Fruit fly (Drosophila melanogaster) whole organism, embryonic: ENCODE measurements around the gene maca.

Source experiments
- Asciz ChIP-seq: fragments of 200-800 bp; sonication (Bioruptor generic); optimal IDR thresholded peaks from 2 replicates; lab custom pipeline; 2017; ENCODE audit warnings: missing biosample characterization, mild to moderate bottlenecking, missing genetic modification characterization, missing genetic modification reagents
- Awh ChIP-seq: fragments of 200-800 bp; sonication (Bioruptor generic); IDR thresholded peaks from 2 replicates; pipeline ENCODE4, ENCODE4 v1.3.6; 2022; ENCODE audit warnings: missing biosample characterization, missing genetic modification characterization
- CG10959 ChIP-seq: fragments of 200-800 bp; sonication (Bioruptor generic); IDR thresholded peaks from 2 replicates; pipeline ENCODE4 v1.3.6; 2022; ENCODE audit warnings: missing biosample characterization, missing genetic modification characterization
- CG11398 ChIP-seq: fragments of 200-800 bp; sonication (Bioruptor generic); optimal IDR thresholded peaks from 2 replicates; lab custom pipeline; 2016; ENCODE audit warnings: missing biosample characterization, missing genetic modification characterization
- CG14710 ChIP-seq: fragments of 200-800 bp; sonication (Bioruptor generic); optimal IDR thresholded peaks from 3 replicates; lab custom pipeline; 2019; ENCODE audit warnings: missing biosample characterization, mild to moderate bottlenecking, missing genetic modification characterization, moderate library complexity
- CG15514 ChIP-seq: fragments of 200-800 bp; sonication (Bioruptor generic); optimal IDR thresholded peaks from 3 replicates; lab custom pipeline; 2017; ENCODE audit warnings: missing biosample characterization, missing genetic modification characterization, mild to moderate bottlenecking, moderate library complexity, missing genetic modification reagents
- CG17568 ChIP-seq: fragments of 200-800 bp; sonication (Bioruptor generic); optimal IDR thresholded peaks from 2 replicates; lab custom pipeline; 2018; ENCODE audit warnings: missing biosample characterization, mild to moderate bottlenecking, missing genetic modification characterization, moderate library complexity
- CG17829 ChIP-seq: fragments of 200-800 bp; optimal IDR thresholded peaks from 2 replicates; lab custom pipeline; 2019; ENCODE audit warnings: missing biosample characterization, mild to moderate bottlenecking, missing genetic modification characterization, moderate library complexity
- CG18619 ChIP-seq: fragments of 200-800 bp; sonication (Bioruptor generic); optimal IDR thresholded peaks from 3 replicates; lab custom pipeline; 2017; ENCODE audit warnings: missing biosample characterization, mild to moderate bottlenecking, missing genetic modification characterization
- CG34422 ChIP-seq: fragments of 200-800 bp; sonication (Bioruptor generic); IDR thresholded peaks from 3 replicates; pipeline ENCODE4 v1.3.6; 2022; ENCODE audit warnings: missing biosample characterization, missing genetic modification characterization
- CG3838 ChIP-seq: fragments of 200-800 bp; sonication (Bioruptor generic); optimal IDR thresholded peaks from 3 replicates; lab custom pipeline; 2016; ENCODE audit warnings: missing biosample characterization, missing genetic modification characterization
- CG4617 ChIP-seq: fragments of 200-800 bp; sonication (Bioruptor generic); optimal IDR thresholded peaks from 3 replicates; lab custom pipeline; 2016; ENCODE audit warnings: missing biosample characterization, missing genetic modification characterization, borderline replicate concordance
- CG6791 ChIP-seq: fragments of 200-800 bp; sonication (Bioruptor generic); IDR thresholded peaks from 3 replicates; pipeline ENCODE4 v1.3.6; 2022; ENCODE audit warnings: missing biosample characterization, missing genetic modification characterization; ENCODE audit not compliant: partially characterized antibody
- CG7987 ChIP-seq: fragments of 200-800 bp; sonication (Bioruptor generic); optimal IDR thresholded peaks from 2 replicates; lab custom pipeline; 2018; ENCODE audit warnings: missing biosample characterization, mild to moderate bottlenecking, missing genetic modification characterization, moderate library complexity
- CG8478 ChIP-seq: fragments of >200 bp; optimal IDR thresholded peaks from 2 replicates; lab custom pipeline; 2018
- CG8944 ChIP-seq: fragments of 200-800 bp; sonication (Bioruptor generic); optimal IDR thresholded peaks from 3 replicates; lab custom pipeline; 2016; ENCODE audit warnings: missing biosample characterization, missing genetic modification characterization
- CG9797 ChIP-seq: fragments of 200-800 bp; sonication (Bioruptor generic); optimal IDR thresholded peaks from 3 replicates; lab custom pipeline; 2018; ENCODE audit warnings: missing biosample characterization, mild to moderate bottlenecking, missing genetic modification characterization
- CHES-1-like ChIP-seq: fragments of 200-800 bp; sonication (Bioruptor generic); optimal IDR thresholded peaks from 2 replicates; lab custom pipeline; 2016; ENCODE audit warnings: missing biosample characterization, missing genetic modification characterization
- CoRest ChIP-seq: fragments of 200-800 bp; sonication (Bioruptor generic); optimal IDR thresholded peaks from 3 replicates; lab custom pipeline; 2018; ENCODE audit warnings: missing biosample characterization, mild to moderate bottlenecking, missing genetic modification characterization, moderate library complexity
- D19A ChIP-seq: fragments of 200-800 bp; optimal IDR thresholded peaks from 3 replicates; lab custom pipeline; 2019; ENCODE audit warnings: missing biosample characterization, mild to moderate bottlenecking, missing genetic modification characterization, moderate library complexity
- Dll ChIP-seq: fragments of 200-800 bp; sonication (Bioruptor generic); IDR thresholded peaks from 4 replicates; pipeline ENCODE4 v1.3.6; 2022; ENCODE audit warnings: missing biosample characterization, missing genetic modification characterization; ENCODE audit not compliant: partially characterized antibody
- Dp ChIP-seq: fragments of 200-800 bp; sonication (Bioruptor generic); optimal IDR thresholded peaks from 2 replicates; lab custom pipeline; 2018; ENCODE audit warnings: missing biosample characterization, mild to moderate bottlenecking, missing genetic modification characterization, moderate library complexity
- E2f2 ChIP-seq: fragments of 200-800 bp; sonication (Bioruptor generic); IDR thresholded peaks from 2 replicates; pipeline ENCODE4 v1.3.6; 2022; ENCODE audit warnings: missing biosample characterization, missing genetic modification characterization
- Ets65A ChIP-seq: fragments of 200-800 bp; sonication (Bioruptor generic); peaks from one replicate; lab custom pipeline; 2016; ENCODE audit warnings: missing biosample characterization, missing genetic modification characterization
- HLHmδ ChIP-seq: fragments of 200-800 bp; sonication (Bioruptor generic); optimal IDR thresholded peaks from 2 replicates; lab custom pipeline; 2018; ENCODE audit warnings: missing biosample characterization, mild to moderate bottlenecking, missing genetic modification characterization, moderate library complexity
- Hand ChIP-seq: fragments of 200-800 bp; sonication (Bioruptor generic); optimal IDR thresholded peaks from 2 replicates; lab custom pipeline; 2017; ENCODE audit warnings: mild to moderate bottlenecking, missing biosample characterization, missing genetic modification reagents, missing genetic modification characterization
- MBD-R2 ChIP-seq: fragments of 200-800 bp; sonication (Bioruptor generic); IDR thresholded peaks from 2 replicates; pipeline ENCODE4 v1.3.6; 2022; ENCODE audit warnings: missing biosample characterization, missing genetic modification characterization
- Oaz ChIP-seq: fragments of 200-800 bp; sonication (Bioruptor generic); IDR thresholded peaks from 2 replicates; pipeline ENCODE4 v1.3.6; 2022; ENCODE audit warnings: missing biosample characterization, missing genetic modification characterization
- Side ChIP-seq: fragments of 200-800 bp; sonication (Bioruptor generic); optimal IDR thresholded peaks from 2 replicates; lab custom pipeline; 2016; ENCODE audit warnings: missing biosample characterization, missing genetic modification characterization
- Six4 ChIP-seq: fragments of 200-800 bp; sonication (Bioruptor generic); optimal IDR thresholded peaks from 2 replicates; lab custom pipeline; 2016; ENCODE audit warnings: missing biosample characterization, missing genetic modification characterization
- Xrp1 ChIP-seq: fragments of 200-800 bp; sonication (Bioruptor generic); IDR thresholded peaks from 2 replicates; pipeline ENCODE4 v1.3.6; 2022; ENCODE audit warnings: missing biosample characterization, missing genetic modification characterization
- YL-1 ChIP-seq: fragments of 200-800 bp; sonication (Bioruptor generic); optimal IDR thresholded peaks from 3 replicates; lab custom pipeline; 2017; ENCODE audit warnings: missing biosample characterization, mild to moderate bottlenecking, missing genetic modification characterization
- amos ChIP-seq: fragments of 200-800 bp; sonication (Bioruptor generic); IDR thresholded peaks from 2 replicates; pipeline ENCODE4 v1.3.6; 2022; ENCODE audit warnings: missing biosample characterization, missing genetic modification characterization; ENCODE audit not compliant: partially characterized antibody
- ato ChIP-seq: fragments of 200-800 bp; sonication (Bioruptor generic); IDR thresholded peaks from 2 replicates; pipeline ENCODE4 v1.3.6; 2022; ENCODE audit warnings: missing biosample characterization, missing genetic modification characterization; ENCODE audit not compliant: partially characterized antibody
- en ChIP-seq: fragments of 200-800 bp; sonication (Bioruptor generic); optimal IDR thresholded peaks from 2 replicates; lab custom pipeline; 2016; ENCODE audit warnings: missing biosample characterization, missing genetic modification characterization
- fru ChIP-seq: fragments of >200 bp; optimal IDR thresholded peaks from 2 replicates; lab custom pipeline; 2017
- gcm ChIP-seq: fragments of 200-800 bp; sonication (Bioruptor generic); optimal IDR thresholded peaks from 2 replicates; lab custom pipeline; 2019; ENCODE audit warnings: missing biosample characterization, mild to moderate bottlenecking, missing genetic modification characterization, moderate library complexity
- gfzf ChIP-seq: fragments of 200-800 bp; sonication (Bioruptor generic); optimal IDR thresholded peaks from 2 replicates; lab custom pipeline; 2016; ENCODE audit warnings: missing biosample characterization, mild to moderate bottlenecking, missing genetic modification characterization, moderate library complexity
- insv ChIP-seq, 2 experiments: fragments of 200-800 bp; sonication (Bioruptor generic); optimal IDR thresholded peaks; 3 replicates each; lab custom pipeline; 2016 to 2018; ENCODE audit warnings: missing biosample characterization in 2 of 2, missing genetic modification characterization in 2 of 2
- pzg ChIP-seq: fragments of 200-800 bp; sonication (Bioruptor generic); optimal IDR thresholded peaks from 3 replicates; lab custom pipeline; 2018; ENCODE audit warnings: missing biosample characterization, mild to moderate bottlenecking, missing genetic modification characterization, moderate library complexity
- sqz ChIP-seq: fragments of 200-800 bp; sonication (Bioruptor generic); optimal IDR thresholded peaks from 3 replicates; lab custom pipeline; 2018; ENCODE audit warnings: missing biosample characterization, mild to moderate bottlenecking, missing genetic modification characterization
- stwl ChIP-seq: fragments of 200-800 bp; sonication (Bioruptor generic); optimal IDR thresholded peaks from 3 replicates; lab custom pipeline; 2018; ENCODE audit warnings: missing biosample characterization, mild to moderate bottlenecking, missing genetic modification characterization, moderate library complexity
- trem ChIP-seq: fragments of 200-800 bp; optimal IDR thresholded peaks from 3 replicates; lab custom pipeline; 2019; ENCODE audit warnings: missing biosample characterization, mild to moderate bottlenecking, missing genetic modification characterization, moderate library complexity
- zen2 ChIP-seq: fragments of 200-800 bp; sonication (Bioruptor generic); IDR thresholded peaks from 3 replicates; pipeline ENCODE4 v1.3.6; 2022; ENCODE audit warnings: missing biosample characterization, missing genetic modification characterization; ENCODE audit not compliant: partially characterized antibody

Gene maca

DNA sequence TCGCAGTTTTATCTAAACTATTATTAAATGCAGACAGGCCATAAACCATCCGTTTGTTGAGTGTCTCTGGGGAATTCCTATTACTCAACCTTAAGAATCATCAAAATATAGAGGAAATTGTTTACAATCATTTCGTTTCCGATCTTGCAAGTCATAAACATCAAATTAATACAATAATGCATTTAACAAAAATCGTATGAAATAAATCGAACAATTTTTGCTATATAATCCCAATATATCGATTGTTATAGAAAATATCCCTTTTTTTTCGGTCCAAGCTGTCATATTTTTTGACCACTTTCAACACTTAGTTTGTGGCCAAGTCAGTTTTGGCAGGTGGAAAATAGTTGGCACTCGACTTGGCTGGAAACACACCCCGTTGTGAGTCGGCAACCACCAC, 12.8 kb upstream of the maca start, which contains the start of gene B9d1:
TSS of gene B9d1 (plus strand) at position 301 of the 400 bp plus-strand sequence.
- TF ChIP-seq sqz (GFP tag; lab: Kevin White, UChicago) = no peak
- peak; percentile 69 for TF ChIP-seq stwl

DNA sequence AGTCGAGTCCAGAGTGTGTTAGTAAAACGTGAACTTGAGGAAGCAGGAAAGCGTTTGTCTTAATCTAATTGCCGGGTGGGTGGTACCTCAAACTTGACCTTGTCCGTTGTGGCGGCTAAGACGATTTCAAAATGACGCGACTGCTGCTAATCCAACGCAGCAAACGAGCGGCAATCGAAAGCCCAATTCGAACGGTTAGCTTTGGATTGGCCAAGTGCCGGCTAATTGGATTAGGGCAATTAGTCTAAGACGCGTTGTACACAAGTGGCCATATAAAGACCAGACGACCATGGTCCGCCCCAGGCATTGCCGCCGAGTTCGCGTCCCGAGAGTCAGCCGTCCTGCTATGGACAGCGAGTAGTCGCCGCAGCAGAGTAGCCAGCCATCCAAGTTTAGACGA, 11.5 kb upstream of the maca start, which contains the start of gene Rh6:
TSS of gene Rh6 (plus strand) at position 301 of the 400 bp plus-strand sequence.
- TF ChIP-seq Asciz (GFP tag; lab: Kevin White, UChicago) = no peak
- TF ChIP-seq Hand (GFP tag; lab: Kevin White, UChicago) = no peak
- no peak for TF ChIP-seq zen2 (GFP tag; lab: Robert Waterston, UW)
- TF ChIP-seq MBD-R2 (GFP tag; lab: Robert Waterston, UW) = no peak
- no peak for TF ChIP-seq CG7987 (GFP tag; lab: Kevin White, UChicago)

DNA sequence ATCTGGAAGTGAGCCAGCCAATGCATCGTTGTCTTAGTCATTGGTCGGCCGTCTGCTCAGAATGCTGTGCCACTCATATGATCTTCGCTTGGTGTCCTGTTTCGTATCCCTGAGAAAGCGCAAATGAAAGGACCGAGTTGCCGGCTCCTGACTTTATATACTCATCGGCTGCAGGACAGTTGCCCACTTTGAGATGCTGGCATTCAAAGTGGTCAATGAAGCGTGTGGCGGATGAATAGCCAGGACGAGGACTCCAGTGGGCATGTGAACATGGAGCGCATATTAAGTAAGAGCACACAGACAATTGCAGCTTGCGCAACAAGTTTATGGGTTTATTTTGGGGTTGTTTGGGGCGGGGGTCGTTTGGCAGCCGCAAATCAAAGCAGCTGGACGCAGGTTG, 9.1 kb upstream of the maca start, which contains the start of gene Trissin:
TSS of gene Trissin (minus strand) at position 101 of the 400 bp plus-strand sequence.
- no peak for TF ChIP-seq CG8944 (GFP tag; lab: Kevin White, UChicago)
- TF ChIP-seq HLHmδ (GFP tag; lab: Kevin White, UChicago) = no peak
- TF ChIP-seq Ets65A (GFP tag; lab: Kevin White, UChicago) = peak; percentile 89
- TF ChIP-seq fru (lab: Kevin White, UChicago) = no peak
- no peak for TF ChIP-seq CG18619 (GFP tag; lab: Kevin White, UChicago)

DNA sequence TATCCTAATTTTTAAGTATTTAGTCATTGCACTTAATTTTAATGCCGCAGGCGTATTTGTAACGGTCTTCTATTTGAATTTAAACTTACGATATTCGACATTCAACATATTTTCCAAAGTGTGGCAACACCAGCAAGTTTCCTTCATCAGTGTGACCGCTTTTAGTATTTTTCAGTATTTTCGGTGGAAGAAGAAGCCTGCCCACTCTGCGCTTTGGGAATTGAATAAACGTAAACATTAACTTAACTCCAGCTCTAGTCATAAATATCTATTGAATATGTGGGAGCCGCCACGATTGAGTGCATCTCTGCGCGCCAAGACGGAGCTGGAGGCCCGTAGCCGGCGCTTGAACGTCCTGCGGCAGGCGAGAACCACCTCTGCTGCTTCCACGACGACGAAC, 8.5 kb upstream of the maca start, which contains the start of gene obe:
TSS of gene obe (plus strand) at position 185 of the 400 bp plus-strand sequence.
- TF ChIP-seq gfzf (GFP tag; lab: Kevin White, UChicago) = peak; percentile 68
- TF ChIP-seq Oaz (GFP tag; lab: Robert Waterston, UW) = no peak
- TF ChIP-seq CG10959 (GFP tag; lab: Robert Waterston, UW) = no peak
- TF ChIP-seq D19A (tag; lab: Kevin White, UChicago) = no peak
- peak; percentile 74 for TF ChIP-seq pzg
- TF ChIP-seq CG6791 (GFP tag; lab: Robert Waterston, UW) = peak; percentile 10; the same call in 1 of the 3 replicates
- TF ChIP-seq CG11398 (GFP tag; lab: Kevin White, UChicago) = no peak
- peak; percentile 65 for TF ChIP-seq Dp (GFP tag; lab: Kevin White, UChicago)
- no peak for TF ChIP-seq insv (GFP tag; optimal IDR thresholded peaks at IDR 0.05; lab: Kevin White, UChicago)
- peak; percentile 98 for TF ChIP-seq trem
- peak; percentile 91 for TF ChIP-seq CG9797
- 0 out of 3 replicates have a peak, but pooled peaks have one; percentile 7 for TF ChIP-seq CG34422 (GFP tag; lab: Robert Waterston, UW)
- TF ChIP-seq Side (GFP tag; lab: Kevin White, UChicago) = no peak
- peak; percentile 46; the same call in 1 of the 2 replicates for TF ChIP-seq ato
- TF ChIP-seq Xrp1 (GFP tag; lab: Robert Waterston, UW) = no peak
- no peak for TF ChIP-seq Awh (GFP tag; lab: Robert Waterston, UW)
- TF ChIP-seq CoRest (tag; lab: Kevin White, UChicago) = peak; percentile 1
- TF ChIP-seq E2f2 (GFP tag; lab: Robert Waterston, UW) = peak; percentile 62
- TF ChIP-seq CG8478 = no peak
- TF ChIP-seq CG3838 (GFP tag; lab: Kevin White, UChicago) = no peak
- TF ChIP-seq Six4 (GFP tag; lab: Kevin White, UChicago) = no peak
- peak; percentile 33 for TF ChIP-seq CG15514 (GFP tag; lab: Kevin White, UChicago)
- 0 out of 2 replicates have a peak, but pooled peaks have one; percentile 17 for TF ChIP-seq amos
- peak; percentile 16 for TF ChIP-seq CG17829 (tag; lab: Kevin White, UChicago)
- no peak for TF ChIP-seq en
- peak; percentile 73 for TF ChIP-seq YL-1 (GFP tag; lab: Kevin White, UChicago)
- peak; percentile 55 for TF ChIP-seq CG14710
- peak; percentile 81 for TF ChIP-seq MBD-R2 (GFP tag; lab: Robert Waterston, UW)
- TF ChIP-seq CG4617 (GFP tag; lab: Kevin White, UChicago) = peak; percentile 80
- no peak for TF ChIP-seq gcm (GFP tag; lab: Kevin White, UChicago)
- TF ChIP-seq CG17568 = no peak
- TF ChIP-seq Dll (GFP tag; lab: Robert Waterston, UW) = 0 out of 4 replicates have a peak, but pooled peaks have one; percentile 28
- peak; percentile 18 for TF ChIP-seq CHES-1-like (GFP tag; lab: Kevin White, UChicago)
